Worm (Caenorhabditis elegans): ENCODE results near the gene F59A7.12.

DNA sequence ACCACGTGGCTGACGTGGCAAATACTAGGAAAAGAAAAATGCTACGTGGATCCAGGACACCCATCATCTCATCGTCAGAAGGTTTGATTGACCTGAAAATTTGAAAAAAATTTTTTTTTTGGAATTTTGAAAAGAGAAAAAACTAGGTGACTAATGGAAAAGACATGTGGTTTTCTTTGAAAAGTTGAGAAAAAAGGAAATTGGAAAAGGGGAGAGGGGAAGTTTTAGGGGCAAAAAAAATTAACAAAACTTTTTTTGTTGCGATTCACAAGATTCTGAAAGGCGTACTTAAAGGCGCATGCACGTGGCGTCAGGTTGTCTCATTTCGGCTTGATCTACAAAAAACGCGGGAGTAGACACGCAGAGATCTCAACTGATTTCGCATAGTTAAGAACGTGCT, 42.8 kb downstream of the F59A7.12 start, which contains the start of gene Y40B10A.9:
- TF ChIP-seq him-1 (tag; optimal IDR thresholded peaks at IDR 0.05) (no peak), dao-5 (tag; optimal IDR thresholded peaks at IDR 0.05) (no peak), W03F9.2 (tag; optimal IDR thresholded peaks at IDR 0.05) (no peak)
